Fruit fly (Drosophila melanogaster) whole organism, pupa: ENCODE measurements around the gene CG31776.

Source experiments
- CG10348 ChIP-seq: fragments of 200-800 bp; sonication (Bioruptor generic); IDR thresholded peaks from 2 replicates; pipeline ENCODE4 v1.3.6; 2022; ENCODE audit warnings: missing biosample characterization, missing genetic modification characterization
- CG12605 ChIP-seq: fragments of 200-800 bp; sonication (Bioruptor generic); IDR thresholded peaks from 2 replicates; pipeline ENCODE4 v1.3.6; 2022; ENCODE audit warnings: missing biosample characterization, missing genetic modification characterization
- CG13204 ChIP-seq: fragments of 200-800 bp; sonication (Bioruptor generic); optimal IDR thresholded peaks from 2 replicates; lab custom pipeline; 2018; ENCODE audit warnings: missing biosample characterization, mild to moderate bottlenecking, missing genetic modification characterization, moderate library complexity
- CG14655 ChIP-seq: fragments of 200-800 bp; sonication (Bioruptor generic); optimal IDR thresholded peaks from 3 replicates; lab custom pipeline; 2017; ENCODE audit warnings: mild to moderate bottlenecking, missing biosample characterization, missing genetic modification reagents, missing genetic modification characterization
- CG15710 ChIP-seq: fragments of 200-800 bp; sonication (Bioruptor generic); optimal IDR thresholded peaks from 2 replicates; lab custom pipeline; 2018; ENCODE audit warnings: missing biosample characterization, mild to moderate bottlenecking, missing genetic modification characterization, moderate library complexity
- CG17806 ChIP-seq: fragments of 200-800 bp; sonication (Bioruptor generic); optimal IDR thresholded peaks from 2 replicates; lab custom pipeline; 2018; ENCODE audit warnings: missing biosample characterization, mild to moderate bottlenecking, missing genetic modification characterization, moderate library complexity
- CG32121 ChIP-seq: fragments of 200-800 bp; sonication (Bioruptor generic); IDR thresholded peaks from 2 replicates; pipeline ENCODE4 v1.3.6; 2022; ENCODE audit warnings: missing biosample characterization, missing genetic modification characterization
- CG34367 ChIP-seq: fragments of 200-800 bp; sonication (Bioruptor generic); optimal IDR thresholded peaks from 2 replicates; lab custom pipeline; 2018; ENCODE audit warnings: missing biosample characterization, mild to moderate bottlenecking, missing genetic modification characterization
- CG4496 ChIP-seq: fragments of 200-800 bp; sonication (Bioruptor generic); IDR thresholded peaks from 3 replicates; pipeline ENCODE4 v1.3.6; 2022; ENCODE audit warnings: missing biosample characterization, missing genetic modification characterization
- CG8159 ChIP-seq: fragments of 200-800 bp; sonication (Bioruptor generic); optimal IDR thresholded peaks from 3 replicates; lab custom pipeline; 2018; ENCODE audit warnings: missing biosample characterization, mild to moderate bottlenecking, missing genetic modification characterization, moderate library complexity
- CG8301 ChIP-seq: fragments of 200-800 bp; sonication (Bioruptor generic); optimal IDR thresholded peaks from 2 replicates; lab custom pipeline; 2018; ENCODE audit warnings: missing biosample characterization, mild to moderate bottlenecking, missing genetic modification characterization
- CG9948 ChIP-seq: fragments of 200-800 bp; sonication (Bioruptor generic); optimal IDR thresholded peaks from 2 replicates; lab custom pipeline; 2018; ENCODE audit warnings: missing biosample characterization, mild to moderate bottlenecking, missing genetic modification characterization, moderate library complexity
- D1 ChIP-seq: fragments of 200-800 bp; sonication (Bioruptor generic); optimal IDR thresholded peaks from 2 replicates; lab custom pipeline; 2018; ENCODE audit warnings: missing biosample characterization, mild to moderate bottlenecking, missing genetic modification characterization, moderate library complexity
- EcR ChIP-seq: fragments of 200-800 bp; sonication (Bioruptor generic); optimal IDR thresholded peaks from 3 replicates; lab custom pipeline; 2019; ENCODE audit warnings: missing biosample characterization, missing genetic modification characterization, mild to moderate bottlenecking, moderate library complexity, missing genetic modification reagents
- Ets98B ChIP-seq: fragments of 200-800 bp; sonication (Bioruptor generic); IDR thresholded peaks from 2 replicates; pipeline ENCODE4 v1.3.6; 2022; ENCODE audit warnings: missing biosample characterization, missing genetic modification characterization
- Pif1A ChIP-seq: fragments of 200-800 bp; sonication (Bioruptor generic); optimal IDR thresholded peaks from 3 replicates; lab custom pipeline; 2016; ENCODE audit warnings: missing biosample characterization, missing genetic modification characterization
- Snoo ChIP-seq: fragments of 200-800 bp; sonication (Bioruptor generic); optimal IDR thresholded peaks from 3 replicates; lab custom pipeline; 2017; ENCODE audit warnings: missing biosample characterization, mild to moderate bottlenecking, missing genetic modification characterization, inconsistent platforms
- fd96Ca ChIP-seq: fragments of 200-800 bp; sonication (Bioruptor generic); IDR thresholded peaks from 3 replicates; pipeline ENCODE4 v1.3.6; 2022; ENCODE audit warnings: missing biosample characterization, missing genetic modification characterization
- gl ChIP-seq: fragments of 200-800 bp; sonication (Bioruptor generic); optimal IDR thresholded peaks from 2 replicates; lab custom pipeline; 2018; ENCODE audit warnings: missing biosample characterization, mild to moderate bottlenecking, missing genetic modification characterization
- rn ChIP-seq: fragments of 200-800 bp; sonication (Bioruptor generic); IDR thresholded peaks from 2 replicates; pipeline ENCODE4 v1.3.6; 2022; ENCODE audit warnings: missing biosample characterization, missing genetic modification characterization

CG31776 gene

dm6 chr2L:3475168-3475567 is 5.2 kb downstream of the CG31776 start:
- no peak for TF ChIP-seq CG4496 (GFP tag; lab: Robert Waterston, UW)
- peak; percentile 22 for TF ChIP-seq Snoo (tag; lab: Kevin White, UChicago)
- TF ChIP-seq rn (GFP tag; lab: Robert Waterston, UW), result no peak
- TF ChIP-seq CG8159 (tag; lab: Kevin White, UChicago), result peak; percentile 36
- peak; percentile 28 for TF ChIP-seq CG15710 (tag; lab: Kevin White, UChicago)
- peak; percentile 70 for TF ChIP-seq EcR (GFP tag; lab: Kevin White, UChicago)
- no peak for TF ChIP-seq CG10348 (GFP tag; lab: Robert Waterston, UW)

DNA sequence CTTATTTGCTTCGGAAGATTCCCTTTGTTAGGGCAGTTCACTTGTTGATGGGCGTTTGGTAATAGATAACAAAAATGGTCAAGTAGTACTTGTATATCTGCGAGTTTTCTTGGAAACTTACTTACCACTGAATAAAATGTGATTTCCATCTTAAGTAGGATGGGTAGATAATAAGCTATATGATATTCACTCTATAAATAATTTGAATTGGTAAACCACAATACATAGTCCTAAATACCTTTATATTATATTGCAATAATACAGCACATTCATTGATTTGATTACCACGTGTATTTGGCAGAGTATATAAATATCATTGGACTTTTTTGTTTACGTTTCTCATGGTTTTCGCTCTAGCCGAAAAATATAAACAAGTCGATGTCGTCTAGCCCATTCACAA is 6.0 kb downstream of the CG31776 start:
- TF ChIP-seq CG32121, result no peak
- TF ChIP-seq CG10348 (GFP tag; lab: Robert Waterston, UW), result no peak
- TF ChIP-seq gl (tag; lab: Kevin White, UChicago), result no peak
- no peak for TF ChIP-seq CG14655 (GFP tag; lab: Kevin White, UChicago)
- no peak for TF ChIP-seq CG8159 (tag; lab: Kevin White, UChicago)
- no peak for TF ChIP-seq CG13204 (GFP tag; lab: Kevin White, UChicago)
- no peak for TF ChIP-seq CG8301
- TF ChIP-seq Pif1A (GFP tag; lab: Kevin White, UChicago), result no peak
- no peak for TF ChIP-seq EcR (GFP tag; lab: Kevin White, UChicago)
- TF ChIP-seq D1 (tag; lab: Kevin White, UChicago), result no peak
- no peak for TF ChIP-seq CG4496 (GFP tag; lab: Robert Waterston, UW)
- TF ChIP-seq CG15710 (tag; lab: Kevin White, UChicago), result no peak
- no peak for TF ChIP-seq CG12605 (GFP tag; lab: Robert Waterston, UW)
- no peak for TF ChIP-seq CG17806 (tag; lab: Kevin White, UChicago)
- TF ChIP-seq Snoo (tag; lab: Kevin White, UChicago), result no peak
- TF ChIP-seq CG9948 (tag; lab: Kevin White, UChicago), result no peak
- TF ChIP-seq Ets98B (GFP tag; lab: Robert Waterston, UW), result no peak

dm6 chr2L:3476399-3477056 is 6.5 kb downstream of the CG31776 start:
- 0 out of 3 replicates have a peak, but pooled peaks have one; percentile 6 for TF ChIP-seq CG4496 (GFP tag; lab: Robert Waterston, UW)
- no peak for TF ChIP-seq CG32121
- TF ChIP-seq, all 21 proteins: peak for 1

- TF ChIP-seq CG4496 (GFP tag; lab: Robert Waterston, UW) (peak; percentile 28; the same call in 1 of the 3 replicates), CG8159 (tag; lab: Kevin White, UChicago) (peak; percentile 4), EcR (GFP tag; lab: Kevin White, UChicago) (no peak), Snoo (tag; lab: Kevin White, UChicago) (no peak), CG8301 (no peak), Ets98B (GFP tag; lab: Robert Waterston, UW) (no peak)
Measured at dm6 chr2L:3477057-3477755, 7.2 kb downstream of the CG31776 start.

- TF ChIP-seq CG12605 (GFP tag; lab: Robert Waterston, UW) (0 out of 2 replicates have a peak, but pooled peaks have one; percentile 27), CG13204 (GFP tag; lab: Kevin White, UChicago) (peak; percentile 45), CG32121 (peak; percentile 53), EcR (GFP tag; lab: Kevin White, UChicago) (peak; percentile 56), CG8301 (peak; percentile 12), CG4496 (GFP tag; lab: Robert Waterston, UW) (peak; percentile 67; the same call in 2 of the 3 replicates), gl (tag; lab: Kevin White, UChicago) (peak; percentile 47), Snoo (tag; lab: Kevin White, UChicago) (peak; percentile 60), CG15710 (tag; lab: Kevin White, UChicago) (no peak), CG17806 (tag; lab: Kevin White, UChicago) (no peak), CG9948 (tag; lab: Kevin White, UChicago) (no peak), fd96Ca (peak; percentile 50; the same call in 1 of the 3 replicates), CG34367 (no peak), Ets98B (GFP tag; lab: Robert Waterston, UW) (peak; percentile 54; the same call in 1 of the 2 replicates), CG8159 (tag; lab: Kevin White, UChicago) (peak; percentile 6), Pif1A (GFP tag; lab: Kevin White, UChicago) (peak; percentile 30)
Measured at dm6 chr2L:3478034-3478880, 8.3 kb downstream of the CG31776 start, which contains the start of gene Thor. Gene Thor (plus strand): TSS chr2L:3478434.
